Fruit fly (Drosophila melanogaster): ENCODE measurements around the gene mael.

DNA sequence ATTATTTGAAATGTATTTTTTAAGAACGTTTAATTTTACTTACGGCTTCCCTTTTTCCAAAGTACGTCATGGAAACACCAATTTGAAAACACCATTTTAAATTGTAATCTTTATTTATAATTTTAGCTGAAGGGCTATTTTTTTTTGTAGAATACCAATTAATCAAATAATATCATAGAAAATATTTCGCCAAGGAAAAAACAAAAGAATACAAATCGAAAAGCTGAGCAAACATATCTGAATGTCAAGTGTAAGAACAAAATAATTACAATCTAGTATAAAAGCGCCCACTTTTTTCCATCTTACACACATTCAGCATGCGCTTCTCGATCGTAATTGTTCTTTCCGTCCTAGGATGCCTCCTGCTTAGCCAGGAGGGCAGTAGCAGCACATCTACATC is 25.4 kb upstream of the mael start, which contains the start of gene CG14452:
- TF ChIP-seq otp (GFP tag; IDR thresholded peaks at IDR 0.05): no peak
- TF ChIP-seq CG7271 (tag; optimal IDR thresholded peaks at IDR 0.05): no peak
- no peak for TF ChIP-seq fd96Cb (tag; optimal IDR thresholded peaks at IDR 0.05)
- TF ChIP-seq CG10959 (GFP tag; IDR thresholded peaks at IDR 0.05): no peak
- TF ChIP-seq tin (GFP tag; optimal IDR thresholded peaks at IDR 0.05): no peak
- TF ChIP-seq sr (GFP tag; IDR thresholded peaks at IDR 0.05): no peak
- no peak for TF ChIP-seq dati (GFP tag; IDR thresholded peaks at IDR 0.05)
- no peak for TF ChIP-seq Meics (GFP tag; optimal IDR thresholded peaks at IDR 0.05)
- TF ChIP-seq CG3995 (GFP tag; optimal IDR thresholded peaks at IDR 0.05): no peak
- no peak for TF ChIP-seq CG9817 (tag; optimal IDR thresholded peaks at IDR 0.05)
- TF ChIP-seq CG6683 (GFP tag; optimal IDR thresholded peaks at IDR 0.05): no peak
- TF ChIP-seq H15 (GFP tag; IDR thresholded peaks at IDR 0.05): no peak
- no peak for TF ChIP-seq CG8924 (tag; optimal IDR thresholded peaks at IDR 0.05)
- TF ChIP-seq CG12104 (GFP tag; optimal IDR thresholded peaks at IDR 0.05): no peak

Data from whole organism, embryonic.